Worm (Caenorhabditis elegans) whole organism, L4 larva: ENCODE data around the gene hpr-9.

Source experiments
- F10B5.3 ChIP-seq: sonication (generic microtip); optimal IDR thresholded peaks from 2 replicates; lab custom pipeline; 2016; ENCODE audit warnings: mild to moderate bottlenecking, missing genetic modification characterization, missing compliant biosample characterization
- F37D6.2 ChIP-seq: sonication (generic microtip); optimal IDR thresholded peaks from 2 replicates; lab custom pipeline; 2016; ENCODE audit warnings: mild to moderate bottlenecking, missing genetic modification characterization, missing compliant biosample characterization
- Y105C5A.15 ChIP-seq: fragments of 200-800 bp; sonication (Bioruptor generic); IDR thresholded peaks from 2 replicates; pipeline ENCODE4 v1.3.6; 2022; ENCODE audit warnings: missing genetic modification characterization, missing compliant biosample characterization
- Y48G9A.11 ChIP-seq: fragments of 200-800 bp; sonication (Bioruptor generic); IDR thresholded peaks from 2 replicates; pipeline ENCODE4 v1.3.6; 2022; ENCODE audit warnings: missing genetic modification reagents, missing genetic modification characterization, missing compliant biosample characterization
- ZK337.2 ChIP-seq: fragments of 200-800 bp; sonication (Bioruptor generic); IDR thresholded peaks from 2 replicates; pipeline ENCODE4 v1.3.6; 2022; ENCODE audit warnings: missing genetic modification reagents, missing genetic modification characterization, missing compliant biosample characterization
- ZK546.5 ChIP-seq, 2 experiments: sonication (generic microtip); optimal IDR thresholded peaks; 2 replicates each; lab custom pipeline; 2017; ENCODE audit warnings: missing biosample characterization in 2 of 2, missing genetic modification characterization in 2 of 2
- aha-1 ChIP-seq: fragments of 150-350 bp; peaks from one replicate; lab custom pipeline; 2014; ENCODE audit warnings: missing biosample characterization, missing genetic modification characterization
- attf-4 ChIP-seq: sonication (generic microtip); optimal IDR thresholded peaks from 3 replicates; lab custom pipeline; 2017; ENCODE audit warnings: missing biosample characterization, missing genetic modification characterization
- ceh-20 ChIP-seq: fragments of 200-800 bp; sonication (Bioruptor generic); IDR thresholded peaks from 2 replicates; pipeline ENCODE4 v1.3.6; 2022; ENCODE audit warnings: missing genetic modification reagents, missing genetic modification characterization, missing compliant biosample characterization
- ceh-44 ChIP-seq: fragments of 200-800 bp; sonication (Bioruptor generic); IDR thresholded peaks from 2 replicates; pipeline ENCODE4 v1.3.6; 2022; ENCODE audit warnings: missing genetic modification reagents, missing genetic modification characterization, missing compliant biosample characterization
- ceh-82 ChIP-seq: sonication (generic microtip); optimal IDR thresholded peaks from 2 replicates; lab custom pipeline; 2017; ENCODE audit warnings: missing biosample characterization, missing genetic modification characterization
- ces-1 ChIP-seq: fragments of 150-350 bp; sonication (generic microtip); optimal IDR thresholded peaks from 4 replicates; lab custom pipeline; 2014; ENCODE audit warnings: missing biosample characterization, missing genetic modification reagents, missing genetic modification characterization
- ctbp-1 ChIP-seq: fragments of 200-800 bp; sonication (Bioruptor generic); IDR thresholded peaks from 2 replicates; pipeline ENCODE4 v1.3.6; 2022; ENCODE audit warnings: missing genetic modification reagents, missing genetic modification characterization, missing compliant biosample characterization
- daf-19 ChIP-seq: fragments of 200-800 bp; sonication (Bioruptor generic); conservative IDR thresholded peaks from 2 replicates; pipeline ENCODE4 v1.3.6; 2022; ENCODE audit warnings: missing genetic modification characterization, missing compliant biosample characterization
- daf-8 ChIP-seq: fragments of 200-800 bp; sonication (Bioruptor generic); IDR thresholded peaks from 2 replicates; pipeline ENCODE4 v1.3.6; 2022; ENCODE audit warnings: missing genetic modification characterization, missing compliant biosample characterization
- dmd-6 ChIP-seq: fragments of 200-800 bp; sonication (Bioruptor generic); IDR thresholded peaks from 2 replicates; pipeline ENCODE4 v1.3.6; 2022; ENCODE audit warnings: missing genetic modification reagents, missing genetic modification characterization, missing compliant biosample characterization
- dmd-8 ChIP-seq: fragments of 200-800 bp; sonication (Bioruptor generic); IDR thresholded peaks from 2 replicates; pipeline ENCODE4 v1.3.6; 2022; ENCODE audit warnings: missing genetic modification characterization, missing compliant biosample characterization
- dpl-1 ChIP-seq: fragments of 150-350 bp; optimal IDR thresholded peaks from 2 replicates; lab custom pipeline; 2014; ENCODE audit warnings: missing biosample characterization, missing genetic modification reagents, missing genetic modification characterization
- dve-1 ChIP-seq: sonication (generic microtip); optimal IDR thresholded peaks from 2 replicates; lab custom pipeline; 2017; ENCODE audit warnings: antibody characterized with exemption, mild to moderate bottlenecking, missing genetic modification characterization, missing compliant biosample characterization; ENCODE audit not compliant: insufficient read depth
- egl-43 ChIP-seq: fragments of 200-800 bp; sonication (Bioruptor generic); IDR thresholded peaks from 2 replicates; pipeline ENCODE4 v1.3.6; 2022; ENCODE audit warnings: missing genetic modification reagents, missing genetic modification characterization, missing compliant biosample characterization
- fkh-10 ChIP-seq: fragments of 150-350 bp; optimal IDR thresholded peaks from 2 replicates; lab custom pipeline; 2014; ENCODE audit warnings: missing biosample characterization, missing genetic modification reagents, missing genetic modification characterization
- fos-1 ChIP-seq: fragments of 150-350 bp; optimal IDR thresholded peaks from 2 replicates; lab custom pipeline; 2014; ENCODE audit warnings: missing biosample characterization, missing genetic modification characterization
- gei-8 ChIP-seq: fragments of 200-800 bp; sonication (Bioruptor generic); optimal IDR thresholded peaks from 2 replicates; lab custom pipeline; 2018; ENCODE audit warnings: mild to moderate bottlenecking, missing genetic modification characterization, missing compliant biosample characterization
- hif-1 ChIP-seq, 2 experiments: sonication (generic microtip); optimal IDR thresholded peaks; 2 replicates each; lab custom pipeline; 2016 to 2017; ENCODE audit warnings: missing compliant biosample characterization in 2 of 2, missing genetic modification characterization in 2 of 2, missing genetic modification reagents in 2 of 2, missing genotype in 2 of 2, mild to moderate bottlenecking in 1 of 2
- hlh-11 ChIP-seq: fragments of 200-800 bp; sonication (Bioruptor generic); optimal IDR thresholded peaks from 2 replicates; lab custom pipeline; 2018; ENCODE audit warnings: mild to moderate bottlenecking, missing genetic modification characterization, missing compliant biosample characterization
- hmg-1.1 ChIP-seq: fragments of 200-800 bp; sonication (Bioruptor generic); IDR thresholded peaks from 2 replicates; pipeline ENCODE4 v1.3.6; 2022; ENCODE audit warnings: missing genetic modification reagents, missing genetic modification characterization, missing compliant biosample characterization
- lin-1 ChIP-seq: fragments of 200-800 bp; sonication (Bioruptor generic); IDR thresholded peaks from 2 replicates; pipeline ENCODE4 v1.3.6; 2022; ENCODE audit warnings: missing genetic modification reagents, missing genetic modification characterization, missing compliant biosample characterization
- lin-15B ChIP-seq: fragments of 150-350 bp; sonication (generic microtip); optimal IDR thresholded peaks from 3 replicates; lab custom pipeline; 2014; ENCODE audit warnings: missing biosample characterization, missing genetic modification characterization
- lin-38 ChIP-seq: fragments of 200-800 bp; sonication (Bioruptor generic); IDR thresholded peaks from 2 replicates; pipeline ENCODE4 v1.3.6; 2022; ENCODE audit warnings: missing genetic modification reagents, missing genetic modification characterization, missing compliant biosample characterization
- lin-39 ChIP-seq: fragments of 150-350 bp; optimal IDR thresholded peaks from 2 replicates; lab custom pipeline; 2014; ENCODE audit warnings: missing biosample characterization, missing genetic modification reagents, missing genetic modification characterization
- madf-5 ChIP-seq, 2 experiments: fragments of 200-800 bp; sonication (Bioruptor generic); IDR thresholded peaks; 2 replicates each; pipeline ENCODE4 v1.3.6; 2022; ENCODE audit warnings: missing compliant biosample characterization in 2 of 2, missing genetic modification characterization in 2 of 2
- madf-9 ChIP-seq: fragments of 200-800 bp; sonication (Bioruptor generic); conservative IDR thresholded peaks from 2 replicates; pipeline ENCODE4 v1.3.6; 2022; ENCODE audit warnings: missing genetic modification reagents, missing genetic modification characterization, missing compliant biosample characterization
- mdl-1 ChIP-seq, 2 experiments: fragments of 150-350 bp in 1 of 2; sonication (generic microtip) in 1 of 2; optimal IDR thresholded peaks; 2 replicates each; lab custom pipeline; 2014 to 2017; ENCODE audit warnings: missing biosample characterization in 2 of 2, missing genetic modification characterization in 2 of 2
- mxl-3 ChIP-seq: fragments of 200-800 bp; sonication (Bioruptor generic); optimal IDR thresholded peaks from 2 replicates; lab custom pipeline; 2018; ENCODE audit warnings: mild to moderate bottlenecking, missing genetic modification characterization, missing compliant biosample characterization
- nhr-10 ChIP-seq: fragments of 150-350 bp; optimal IDR thresholded peaks from 2 replicates; lab custom pipeline; 2014; ENCODE audit warnings: missing biosample characterization, missing genetic modification characterization
- nhr-102 ChIP-seq: sonication (generic microtip); optimal IDR thresholded peaks from 2 replicates; lab custom pipeline; 2016; ENCODE audit warnings: mild to moderate bottlenecking, missing genetic modification characterization, moderate library complexity, missing compliant biosample characterization
- nhr-11 ChIP-seq: fragments of 150-350 bp; optimal IDR thresholded peaks from 2 replicates; lab custom pipeline; 2014; ENCODE audit warnings: missing biosample characterization, missing genetic modification characterization
- nhr-237 ChIP-seq: sonication (generic microtip); optimal IDR thresholded peaks from 2 replicates; lab custom pipeline; 2017; ENCODE audit warnings: missing biosample characterization, missing genetic modification characterization
- nhr-25 ChIP-seq: sonication (generic microtip); optimal IDR thresholded peaks from 2 replicates; lab custom pipeline; 2017; ENCODE audit warnings: missing genetic modification characterization, mild to moderate bottlenecking, missing compliant biosample characterization, antibody characterized with exemption, moderate library complexity, borderline replicate concordance; ENCODE audit not compliant: insufficient read depth
- nhr-41 ChIP-seq: fragments of 200-800 bp; sonication (Bioruptor generic); IDR thresholded peaks from 2 replicates; pipeline ENCODE4 v1.3.6; 2022; ENCODE audit warnings: missing genetic modification reagents, missing genetic modification characterization, missing compliant biosample characterization
- pqm-1 ChIP-seq: sonication (generic microtip); optimal IDR thresholded peaks from 2 replicates; lab custom pipeline; 2017; ENCODE audit warnings: missing biosample characterization, missing genetic modification characterization
- rbr-2 ChIP-seq: sonication (generic microtip); optimal IDR thresholded peaks from 2 replicates; lab custom pipeline; 2016; ENCODE audit warnings: missing genotype, missing genetic modification characterization, missing compliant biosample characterization
- saeg-2 ChIP-seq: fragments of 200-800 bp; sonication (Bioruptor generic); IDR thresholded peaks from 2 replicates; pipeline ENCODE4 v1.3.6; 2022; ENCODE audit warnings: missing genetic modification reagents, missing genetic modification characterization, missing compliant biosample characterization
- sdz-12 ChIP-seq: fragments of 200-800 bp; sonication (Bioruptor generic); optimal IDR thresholded peaks from 2 replicates; lab custom pipeline; 2018; ENCODE audit warnings: mild to moderate bottlenecking, missing genetic modification characterization, missing compliant biosample characterization
- set-16 ChIP-seq: fragments of 200-800 bp; sonication (Bioruptor generic); IDR thresholded peaks from 2 replicates; pipeline ENCODE4 v1.3.6; 2022; ENCODE audit warnings: missing genetic modification reagents, missing genetic modification characterization, missing compliant biosample characterization
- snpc-4 ChIP-seq: fragments of 150-350 bp; optimal IDR thresholded peaks from 2 replicates; lab custom pipeline; 2014; ENCODE audit warnings: missing biosample characterization, missing genetic modification characterization
- tra-1 ChIP-seq: fragments of 200-800 bp; sonication (Bioruptor generic); IDR thresholded peaks from 2 replicates; pipeline ENCODE4 v1.3.6; 2022; ENCODE audit warnings: missing genetic modification reagents, missing genetic modification characterization, missing compliant biosample characterization
- unc-39 ChIP-seq: sonication (generic microtip); optimal IDR thresholded peaks from 2 replicates; lab custom pipeline; 2017; ENCODE audit warnings: missing biosample characterization, missing genetic modification characterization
- vab-7 ChIP-seq: fragments of 200-800 bp; sonication (Bioruptor generic); IDR thresholded peaks from 2 replicates; pipeline ENCODE4 v1.3.6; 2022; ENCODE audit warnings: missing genetic modification reagents, missing genetic modification characterization, missing compliant biosample characterization
- zag-1 ChIP-seq: fragments of 150-350 bp; optimal IDR thresholded peaks from 2 replicates; lab custom pipeline; 2014; ENCODE audit warnings: missing biosample characterization, missing genetic modification characterization
- zfp-2 ChIP-seq: sonication (generic microtip); optimal IDR thresholded peaks from 2 replicates; lab custom pipeline; 2016; ENCODE audit warnings: mild to moderate bottlenecking, missing genetic modification characterization, missing compliant biosample characterization
- zfp-3 ChIP-seq: fragments of 200-800 bp; sonication (Bioruptor generic); conservative IDR thresholded peaks from 2 replicates; pipeline ENCODE4 v1.3.6; 2022; ENCODE audit warnings: missing genetic modification reagents, missing genetic modification characterization, missing compliant biosample characterization
- zip-2 ChIP-seq: fragments of 150-350 bp; optimal IDR thresholded peaks from 2 replicates; lab custom pipeline; 2014; ENCODE audit warnings: missing biosample characterization, missing genetic modification characterization

Gene hpr-9

DNA sequence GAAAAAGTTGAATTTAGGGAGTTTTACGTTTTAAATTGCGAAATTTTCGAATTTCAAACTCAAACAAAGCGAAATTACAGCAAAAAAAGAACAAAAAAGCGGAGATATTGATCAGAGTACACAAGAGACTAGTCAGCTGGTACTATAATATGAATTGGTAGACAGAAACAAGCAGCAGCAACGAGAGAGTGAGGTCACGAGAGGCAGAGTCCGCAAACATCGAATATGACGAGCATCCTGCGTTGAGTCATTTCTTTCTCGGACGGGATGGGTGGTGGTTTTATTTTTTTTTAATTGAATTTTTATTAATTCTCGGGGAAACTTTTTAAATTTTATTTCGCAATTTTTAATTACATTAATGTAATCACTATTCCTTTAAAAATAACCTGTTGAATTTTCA lies 21.7 kb upstream of the hpr-9 start (continued):
- 0 out of 2 replicates have a peak, but pooled peaks have one; percentile 32 for TF ChIP-seq madf-9
- TF ChIP-seq madf-5 (GFP tag; IDR thresholded peaks at IDR 0.05; lab: Robert Waterston, UW) = no peak
- TF ChIP-seq zfp-2 = no peak
- no peak for TF ChIP-seq Y105C5A.15 (GFP tag; lab: Robert Waterston, UW)
- peak; percentile 80 for TF ChIP-seq dve-1 (tag; lab: Kevin White, UChicago)
- TF ChIP-seq nhr-25 (tag; lab: Kevin White, UChicago) = no peak
- TF ChIP-seq Y48G9A.11 (GFP tag; lab: Robert Waterston, UW) = no peak
- TF ChIP-seq attf-4 = no peak
- no peak for TF ChIP-seq ctbp-1 (GFP tag; lab: Robert Waterston, UW)
- TF ChIP-seq nhr-10 (tag; lab: Kevin White, UChicago) = no peak
- TF ChIP-seq dmd-6 = peak; percentile 52; the same call in 1 of the 2 replicates
- TF ChIP-seq snpc-4 (tag; lab: Kevin White, UChicago) = no peak
- no peak for TF ChIP-seq set-16 (GFP tag; lab: Robert Waterston, UW)
- TF ChIP-seq hmg-1.1 = peak; percentile 74
- no peak for TF ChIP-seq lin-1 (GFP tag; lab: Robert Waterston, UW)
- peak; percentile 62 for TF ChIP-seq lin-38 (GFP tag; lab: Robert Waterston, UW)
- TF ChIP-seq saeg-2 (GFP tag; lab: Robert Waterston, UW) = no peak
- TF ChIP-seq pqm-1 (tag; lab: Kevin White, UChicago) = no peak
- TF ChIP-seq sdz-12 (GFP tag; lab: Kevin White, UChicago) = no peak
- no peak for TF ChIP-seq ceh-44 (GFP tag; lab: Robert Waterston, UW)
- no peak for TF ChIP-seq ceh-20 (GFP tag; lab: Robert Waterston, UW)
- no peak for TF ChIP-seq nhr-41 (GFP tag; lab: Robert Waterston, UW)
- TF ChIP-seq lin-15B (tag; lab: Kevin White, UChicago) = no peak
- no peak for TF ChIP-seq F37D6.2 (tag; lab: Kevin White, UChicago)
- TF ChIP-seq hif-1 (tag; optimal IDR thresholded peaks at IDR 0.05; lab: Kevin White, UChicago) = peak in 1 of 2 experiments; percentile 44
- no peak for TF ChIP-seq fos-1 (tag; lab: Kevin White, UChicago)
- peak; percentile 94 for TF ChIP-seq aha-1 (tag; lab: Kevin White, UChicago)
- no peak for TF ChIP-seq nhr-102 (tag; lab: Kevin White, UChicago)
- TF ChIP-seq zip-2 (tag; lab: Kevin White, UChicago) = no peak
- no peak for TF ChIP-seq zfp-3 (GFP tag; lab: Robert Waterston, UW)
- TF ChIP-seq ZK546.5 (tag; optimal IDR thresholded peaks at IDR 0.05; lab: Kevin White, UChicago) = no peak
- no peak for TF ChIP-seq ces-1 (GFP tag; lab: Kevin White, UChicago)
- TF ChIP-seq zag-1 (tag; lab: Kevin White, UChicago) = no peak
- no peak for TF ChIP-seq vab-7 (GFP tag; lab: Robert Waterston, UW)
- TF ChIP-seq daf-8 = no peak
- TF ChIP-seq rbr-2 (tag; lab: Kevin White, UChicago) = peak; percentile 54
- peak; percentile 40 for TF ChIP-seq nhr-11 (tag; lab: Kevin White, UChicago)
- no peak for TF ChIP-seq tra-1
- TF ChIP-seq ZK337.2 (GFP tag; lab: Robert Waterston, UW) = no peak
- TF ChIP-seq nhr-237 (tag; lab: Kevin White, UChicago) = no peak
- peak in 1 of 2 experiments; percentile 50 for TF ChIP-seq mdl-1 (tag; optimal IDR thresholded peaks at IDR 0.05; lab: Kevin White, UChicago)
- no peak for TF ChIP-seq daf-19 (GFP tag; lab: Robert Waterston, UW)
- TF ChIP-seq egl-43 (GFP tag; lab: Robert Waterston, UW) = no peak
- no peak for TF ChIP-seq ceh-82 (tag; lab: Kevin White, UChicago)
- no peak for TF ChIP-seq gei-8 (GFP tag; lab: Kevin White, UChicago)
- TF ChIP-seq mxl-3 (GFP tag; lab: Kevin White, UChicago) = no peak
- peak; percentile 94 for TF ChIP-seq hlh-11
- no peak for TF ChIP-seq dmd-8 (GFP tag; lab: Robert Waterston, UW)
- no peak for TF ChIP-seq F10B5.3 (tag; lab: Kevin White, UChicago)
- no peak for TF ChIP-seq lin-39 (tag; lab: Kevin White, UChicago)
- TF ChIP-seq unc-39 (tag; lab: Kevin White, UChicago) = no peak
- TF ChIP-seq dpl-1 (GFP tag; lab: Kevin White, UChicago) = peak; percentile 70
- no peak for TF ChIP-seq fkh-10
